Worm (Caenorhabditis elegans): ENCODE data around the gene pis-1.

- TF ChIP-seq ztf-7 (tag; optimal IDR thresholded peaks at IDR 0.05): no peak
- no peak for TF ChIP-seq lin-39 (tag; optimal IDR thresholded peaks at IDR 0.05)
- TF ChIP-seq fkh-10 (GFP tag; optimal IDR thresholded peaks at IDR 0.05): no peak
- no peak for TF ChIP-seq ama-1 (optimal IDR thresholded peaks at IDR 0.05)
- no peak for TF ChIP-seq skn-1 (tag; optimal IDR thresholded peaks at IDR 0.05)
- TF ChIP-seq lin-13 (GFP tag; optimal IDR thresholded peaks at IDR 0.05): no peak
- TF ChIP-seq unc-62 (GFP tag; optimal IDR thresholded peaks at IDR 0.05 in 1 of 2): no peak
- TF ChIP-seq unc-62 (tag; optimal IDR thresholded peaks at IDR 0.05): no peak
- TF ChIP-seq nhr-11 (tag; optimal IDR thresholded peaks at IDR 0.05): no peak
- TF ChIP-seq nhr-77 (tag; optimal IDR thresholded peaks at IDR 0.05): no peak
- no peak for TF ChIP-seq mdl-1 (tag; optimal IDR thresholded peaks at IDR 0.05)
- no peak for TF ChIP-seq ceh-82 (tag; optimal IDR thresholded peaks at IDR 0.05)
- TF ChIP-seq mep-1 (tag; optimal IDR thresholded peaks at IDR 0.05): no peak
- no peak for TF ChIP-seq snpc-1.2 (GFP tag; IDR thresholded peaks at IDR 0.05)
- no peak for TF ChIP-seq aly-2 (tag; optimal IDR thresholded peaks at IDR 0.05)
Measured at ce11 chrIV:9822585-9822984, 26.2 kb upstream of the pis-1 start.
